Worm (Caenorhabditis elegans) whole organism, L1 larva: ENCODE measurements around the gene T04F3.5.

Experiments
- alr-1 ChIP-seq: fragments of 200-800 bp; sonication (Bioruptor generic); optimal IDR thresholded peaks from 2 replicates; lab custom pipeline; 2018; ENCODE audit warnings: borderline replicate concordance, mild to moderate bottlenecking, missing genetic modification characterization, missing compliant biosample characterization
- ama-1 ChIP-seq: fragments of 150-350 bp; optimal IDR thresholded peaks from 2 replicates; lab custom pipeline; 2014
- efl-3 ChIP-seq: fragments of 200-800 bp; sonication (Bioruptor generic); optimal IDR thresholded peaks from 2 replicates; lab custom pipeline; 2018; ENCODE audit warnings: mild to moderate bottlenecking, missing genetic modification characterization, missing compliant biosample characterization
- lin-14 ChIP-seq: fragments of 200-800 bp; sonication (Bioruptor generic); optimal IDR thresholded peaks from 2 replicates; lab custom pipeline; 2018; ENCODE audit warnings: mild to moderate bottlenecking, missing genetic modification characterization, moderate library complexity, missing compliant biosample characterization
- nhr-12 ChIP-seq: sonication (generic microtip); optimal IDR thresholded peaks from 2 replicates; lab custom pipeline; 2017; ENCODE audit warnings: missing biosample characterization, missing genetic modification characterization
- nhr-47 ChIP-seq: sonication (generic microtip); optimal IDR thresholded peaks from 2 replicates; lab custom pipeline; 2016; ENCODE audit warnings: mild to moderate bottlenecking, missing genetic modification characterization, moderate library complexity, missing compliant biosample characterization
- pag-3 ChIP-seq: sonication (generic microtip); optimal IDR thresholded peaks from 2 replicates; lab custom pipeline; 2017; ENCODE audit warnings: missing genetic modification characterization, mild to moderate bottlenecking, missing compliant biosample characterization, antibody characterized with exemption, borderline replicate concordance; ENCODE audit not compliant: insufficient read depth
- rnt-1 ChIP-seq: sonication (generic microtip); optimal IDR thresholded peaks from 2 replicates; lab custom pipeline; 2016; ENCODE audit warnings: mild to moderate bottlenecking, missing genetic modification characterization, moderate library complexity, missing compliant biosample characterization
- unc-62 ChIP-seq: fragments of 150-350 bp; optimal IDR thresholded peaks from 2 replicates; lab custom pipeline; 2014; ENCODE audit warnings: missing biosample characterization, missing genetic modification reagents, missing genetic modification characterization
- zip-4 ChIP-seq: fragments of 200-800 bp; sonication (Bioruptor generic); optimal IDR thresholded peaks from 2 replicates; lab custom pipeline; 2018; ENCODE audit warnings: mild to moderate bottlenecking, missing genetic modification characterization, moderate library complexity, missing compliant biosample characterization

DNA sequence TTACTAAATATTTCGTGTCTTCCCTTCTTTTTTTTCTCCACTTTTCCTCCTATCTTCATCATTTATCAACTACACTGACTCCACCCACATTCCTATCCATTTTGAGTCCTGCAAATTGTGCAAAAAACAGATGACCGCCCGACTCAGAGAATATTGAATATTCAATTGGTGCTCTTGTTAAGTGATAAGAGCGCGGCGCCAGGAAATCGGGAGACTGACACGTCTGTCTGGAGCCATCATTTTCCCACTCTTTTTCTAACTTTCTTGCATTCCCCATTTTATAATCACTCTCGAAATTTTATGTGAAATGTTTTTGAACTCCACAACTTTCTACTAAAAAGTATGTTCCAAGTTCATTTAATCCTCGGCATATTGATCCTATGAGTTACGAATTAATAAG, 4.6 kb upstream of the T04F3.5 start:
- TF ChIP-seq nhr-12 (no peak), nhr-47 (tag; lab: Kevin White, UChicago) (no peak), alr-1 (tag; lab: Kevin White, UChicago) (no peak), ama-1 (lab: Kevin White, UChicago) (no peak), unc-62 (GFP tag; lab: Kevin White, UChicago) (no peak), efl-3 (GFP tag; lab: Kevin White, UChicago) (no peak), zip-4 (GFP tag; lab: Kevin White, UChicago) (no peak), lin-14 (GFP tag; lab: Kevin White, UChicago) (no peak), rnt-1 (tag; lab: Kevin White, UChicago) (no peak), pag-3 (tag; lab: Kevin White, UChicago) (no peak)
